Fruit fly (Drosophila melanogaster) whole organism, embryonic: ENCODE data around the gene CG14830.

Experiments
- ATbp ChIP-seq: fragments of 200-800 bp; sonication (Bioruptor generic); optimal IDR thresholded peaks from 2 replicates; lab custom pipeline; 2017; ENCODE audit warnings: missing biosample characterization, mild to moderate bottlenecking, missing genetic modification characterization, missing genetic modification reagents
- Antp ChIP-seq: fragments of 200-800 bp; sonication (Bioruptor generic); optimal IDR thresholded peaks from 3 replicates; lab custom pipeline; 2016; ENCODE audit warnings: missing biosample characterization, missing genetic modification characterization
- Blimp-1 ChIP-seq: fragments of 200-800 bp; sonication (Bioruptor generic); optimal IDR thresholded peaks from 3 replicates; lab custom pipeline; 2018; ENCODE audit warnings: missing biosample characterization, missing genetic modification characterization, mild to moderate bottlenecking, moderate library complexity, missing genetic modification reagents
- CG10321 ChIP-seq: fragments of 200-800 bp; sonication (Bioruptor generic); IDR thresholded peaks from 2 replicates; pipeline ENCODE4 v1.3.6; 2022; ENCODE audit warnings: missing biosample characterization, missing genetic modification characterization
- CG10366 ChIP-seq: fragments of 200-800 bp; sonication (Bioruptor generic); IDR thresholded peaks from 2 replicates; pipeline ENCODE4 v1.3.6; 2022; ENCODE audit warnings: missing biosample characterization, missing genetic modification characterization
- CG10979 ChIP-seq: fragments of 200-800 bp; sonication (Bioruptor generic); optimal IDR thresholded peaks from 2 replicates; lab custom pipeline; 2018; ENCODE audit warnings: missing biosample characterization, mild to moderate bottlenecking, missing genetic modification characterization, moderate library complexity
- CG11093 ChIP-seq: fragments of 200-800 bp; sonication (Bioruptor generic); IDR thresholded peaks from 3 replicates; pipeline ENCODE4 v1.3.6; 2022; ENCODE audit warnings: missing biosample characterization, missing genetic modification characterization
- CG15269 ChIP-seq: fragments of 200-800 bp; sonication (Bioruptor generic); optimal IDR thresholded peaks from 2 replicates; lab custom pipeline; 2018; ENCODE audit warnings: missing biosample characterization, mild to moderate bottlenecking, missing genetic modification characterization, moderate library complexity
- CG1832 ChIP-seq: fragments of 200-800 bp; sonication (Bioruptor generic); optimal IDR thresholded peaks from 2 replicates; lab custom pipeline; 2017; ENCODE audit warnings: missing biosample characterization, mild to moderate bottlenecking, missing genetic modification characterization, inconsistent platforms
- CG31365 ChIP-seq: fragments of 200-800 bp; sonication (Bioruptor generic); optimal IDR thresholded peaks from 2 replicates; lab custom pipeline; 2018; ENCODE audit warnings: missing biosample characterization, mild to moderate bottlenecking, missing genetic modification characterization
- CG3281 ChIP-seq: fragments of 200-800 bp; sonication (Bioruptor generic); optimal IDR thresholded peaks from 3 replicates; lab custom pipeline; 2017; ENCODE audit warnings: missing biosample characterization, mild to moderate bottlenecking, missing genetic modification characterization
- CG34224 ChIP-seq: fragments of 200-800 bp; sonication (Bioruptor generic); IDR thresholded peaks from 3 replicates; pipeline ENCODE4 v1.3.6; 2022; ENCODE audit warnings: missing biosample characterization, missing genetic modification characterization; ENCODE audit not compliant: partially characterized antibody
- CG3847 ChIP-seq: fragments of 200-800 bp; sonication (Bioruptor generic); IDR thresholded peaks from 2 replicates; pipeline ENCODE4 v1.3.6; 2022; ENCODE audit warnings: missing biosample characterization, missing genetic modification characterization
- CG4820 ChIP-seq: fragments of 200-800 bp; sonication (Bioruptor generic); optimal IDR thresholded peaks from 3 replicates; lab custom pipeline; 2016; ENCODE audit warnings: missing biosample characterization, missing genetic modification characterization
- CG7357 ChIP-seq: fragments of 200-800 bp; sonication (Bioruptor generic); IDR thresholded peaks from 3 replicates; pipeline ENCODE4 v1.3.6; 2022; ENCODE audit warnings: missing biosample characterization, missing genetic modification characterization
- CG9609 ChIP-seq: fragments of 200-800 bp; sonication (Bioruptor generic); optimal IDR thresholded peaks from 3 replicates; lab custom pipeline; 2016; ENCODE audit warnings: missing biosample characterization, missing genetic modification characterization
- CHES-1-like ChIP-seq: fragments of 200-800 bp; sonication (Bioruptor generic); optimal IDR thresholded peaks from 2 replicates; lab custom pipeline; 2016; ENCODE audit warnings: missing biosample characterization, missing genetic modification characterization
- D ChIP-seq, 2 experiments: fragments of 200-800 bp in 1 of 2; fragments of >200 bp in 1 of 2; sonication (Bioruptor generic) in 1 of 2; optimal IDR thresholded peaks; 2 replicates in 1 of 2; 3 replicates in 1 of 2; lab custom pipeline; 2017; ENCODE audit warnings: mild to moderate bottlenecking in 1 of 2, missing biosample characterization in 1 of 2, missing genetic modification characterization in 1 of 2, missing genetic modification reagents in 1 of 2
- Doc3 ChIP-seq: fragments of 200-800 bp; sonication (Bioruptor generic); IDR thresholded peaks from 3 replicates; pipeline ENCODE4 v1.3.6; 2022; ENCODE audit warnings: missing biosample characterization, missing genetic modification characterization; ENCODE audit not compliant: partially characterized antibody
- Hmx ChIP-seq: fragments of 200-800 bp; sonication (Bioruptor generic); optimal IDR thresholded peaks from 2 replicates; lab custom pipeline; 2016; ENCODE audit warnings: missing biosample characterization, missing genetic modification characterization
- Hr39 ChIP-seq: fragments of >200 bp; optimal IDR thresholded peaks from 2 replicates; lab custom pipeline; 2017
- Lim3 ChIP-seq: fragments of 200-800 bp; sonication (Bioruptor generic); IDR thresholded peaks from 2 replicates; pipeline ENCODE4 v1.3.6; 2022; ENCODE audit warnings: missing biosample characterization, missing genetic modification characterization
- MESR4 ChIP-seq: fragments of 200-800 bp; sonication (Bioruptor generic); optimal IDR thresholded peaks from 2 replicates; lab custom pipeline; 2018; ENCODE audit warnings: missing biosample characterization, mild to moderate bottlenecking, missing genetic modification characterization, moderate library complexity
- PHDP ChIP-seq: fragments of 200-800 bp; sonication (Bioruptor generic); optimal IDR thresholded peaks from 3 replicates; lab custom pipeline; 2018; ENCODE audit warnings: missing biosample characterization, mild to moderate bottlenecking, missing genetic modification characterization, moderate library complexity
- Pdp1 ChIP-seq, 2 experiments: fragments of 200-800 bp; sonication (Bioruptor generic); optimal IDR thresholded peaks; 3 replicates each; lab custom pipeline; 2016; ENCODE audit warnings: missing biosample characterization in 2 of 2, missing genetic modification characterization in 2 of 2, mild to moderate bottlenecking in 1 of 2, moderate library complexity in 1 of 2
- Ptx1 ChIP-seq: fragments of 200-800 bp; sonication (Bioruptor generic); IDR thresholded peaks from 2 replicates; pipeline ENCODE4 v1.3.6; 2022; ENCODE audit warnings: missing biosample characterization, missing genetic modification characterization
- Rfx ChIP-seq: fragments of 200-800 bp; sonication (Bioruptor generic); IDR thresholded peaks from 2 replicates; pipeline ENCODE4 v1.3.6; 2022; ENCODE audit warnings: missing biosample characterization, missing genetic modification characterization
- YL-1 ChIP-seq: fragments of 200-800 bp; sonication (Bioruptor generic); optimal IDR thresholded peaks from 3 replicates; lab custom pipeline; 2017; ENCODE audit warnings: missing biosample characterization, mild to moderate bottlenecking, missing genetic modification characterization
- ac ChIP-seq: fragments of 200-800 bp; sonication (Bioruptor generic); optimal IDR thresholded peaks from 3 replicates; lab custom pipeline; 2017; ENCODE audit warnings: missing biosample characterization, mild to moderate bottlenecking, missing genetic modification characterization
- al ChIP-seq: fragments of 200-800 bp; sonication (Bioruptor generic); IDR thresholded peaks from 2 replicates; pipeline ENCODE4 v1.3.6; 2022; ENCODE audit warnings: missing biosample characterization, missing genetic modification characterization
- bsh ChIP-seq, 2 experiments: fragments of 200-800 bp; sonication (Bioruptor generic); optimal IDR thresholded peaks; 2 replicates each; lab custom pipeline; 2017 to 2018; ENCODE audit warnings: mild to moderate bottlenecking in 2 of 2, missing biosample characterization in 2 of 2, missing genetic modification characterization in 2 of 2, moderate library complexity in 1 of 2
- crc ChIP-seq: fragments of 200-800 bp; sonication (Bioruptor generic); optimal IDR thresholded peaks from 2 replicates; lab custom pipeline; 2016; ENCODE audit warnings: missing biosample characterization, missing genetic modification characterization
- dan ChIP-seq: fragments of 200-800 bp; sonication (Bioruptor generic); IDR thresholded peaks from 2 replicates; pipeline ENCODE4 v1.3.6; 2022; ENCODE audit warnings: missing biosample characterization, missing genetic modification characterization
- disco-r ChIP-seq: fragments of 200-800 bp; sonication (Bioruptor generic); optimal IDR thresholded peaks from 2 replicates; lab custom pipeline; 2016; ENCODE audit warnings: missing biosample characterization, missing genetic modification characterization
- exex ChIP-seq: fragments of 200-800 bp; sonication (Bioruptor generic); optimal IDR thresholded peaks from 4 replicates; lab custom pipeline; 2018; ENCODE audit warnings: missing biosample characterization, mild to moderate bottlenecking, missing genetic modification characterization, moderate library complexity
- gce ChIP-seq: fragments of 200-800 bp; sonication (Bioruptor generic); IDR thresholded peaks from 3 replicates; pipeline ENCODE4 v1.3.6; 2022; ENCODE audit warnings: missing biosample characterization, missing genetic modification characterization
- gfzf ChIP-seq: fragments of 200-800 bp; sonication (Bioruptor generic); optimal IDR thresholded peaks from 2 replicates; lab custom pipeline; 2016; ENCODE audit warnings: missing biosample characterization, mild to moderate bottlenecking, missing genetic modification characterization, moderate library complexity
- gro ChIP-seq: fragments of 200-800 bp; sonication (Bioruptor generic); optimal IDR thresholded peaks from 2 replicates; lab custom pipeline; 2016; ENCODE audit warnings: missing biosample characterization, missing genetic modification characterization
- h ChIP-seq: fragments of >200 bp; optimal IDR thresholded peaks from 2 replicates; lab custom pipeline; 2017
- hth ChIP-seq: fragments of >200 bp; optimal IDR thresholded peaks from 2 replicates; lab custom pipeline; 2017; ENCODE audit warnings: inconsistent platforms
- jigr1 ChIP-seq: fragments of 200-800 bp; sonication (Bioruptor generic); IDR thresholded peaks from 3 replicates; pipeline ENCODE4 v1.3.6; 2022; ENCODE audit warnings: missing biosample characterization, missing genetic modification characterization
- ken ChIP-seq: fragments of 200-800 bp; sonication (Bioruptor generic); IDR thresholded peaks from 3 replicates; pipeline ENCODE4 v1.3.6; 2022; ENCODE audit warnings: missing biosample characterization, missing genetic modification characterization
- lola ChIP-seq, 3 experiments: fragments of >200 bp in 2 of 3; fragments of 200-800 bp in 1 of 3; sonication (Bioruptor generic) in 1 of 3; optimal IDR thresholded peaks; 2 replicates each; lab custom pipeline; 2017 to 2019; ENCODE audit warnings: missing biosample characterization in 3 of 3, missing genetic modification characterization in 3 of 3, mild to moderate bottlenecking in 1 of 3, moderate library complexity in 1 of 3
- peb ChIP-seq: fragments of 200-800 bp; sonication (Bioruptor generic); IDR thresholded peaks from 2 replicates; pipeline ENCODE4 v1.3.6; 2022; ENCODE audit warnings: missing biosample characterization, missing genetic modification characterization
- pros ChIP-seq: fragments of 200-800 bp; sonication (Bioruptor generic); optimal IDR thresholded peaks from 3 replicates; lab custom pipeline; 2019; ENCODE audit warnings: missing biosample characterization, mild to moderate bottlenecking, missing genetic modification characterization, moderate library complexity
- salm ChIP-seq: fragments of 200-800 bp; sonication (Bioruptor generic); optimal IDR thresholded peaks from 2 replicates; lab custom pipeline; 2018; ENCODE audit warnings: missing biosample characterization, mild to moderate bottlenecking, missing genetic modification characterization
- sd ChIP-seq: fragments of 200-800 bp; sonication (Bioruptor generic); optimal IDR thresholded peaks from 3 replicates; lab custom pipeline; 2018; ENCODE audit warnings: missing biosample characterization, mild to moderate bottlenecking, missing genetic modification characterization, moderate library complexity
- sens-2 ChIP-seq: fragments of 200-800 bp; sonication (Bioruptor generic); IDR thresholded peaks from 2 replicates; pipeline ENCODE4 v1.3.6; 2022; ENCODE audit warnings: missing biosample characterization, missing genetic modification characterization
- sr ChIP-seq: fragments of 200-800 bp; sonication (Bioruptor generic); IDR thresholded peaks from 3 replicates; pipeline ENCODE4 v1.3.6; 2022; ENCODE audit warnings: missing biosample characterization, missing genetic modification characterization
- vfl ChIP-seq: fragments of 200-800 bp; sonication (Bioruptor generic); optimal IDR thresholded peaks from 2 replicates; lab custom pipeline; 2016; ENCODE audit warnings: missing biosample characterization, missing genetic modification characterization
- zen ChIP-seq: fragments of 200-800 bp; sonication (Bioruptor generic); optimal IDR thresholded peaks from 3 replicates; lab custom pipeline; 2018; ENCODE audit warnings: missing biosample characterization, mild to moderate bottlenecking, missing genetic modification characterization, moderate library complexity

CG14830 gene

dm6 chr3L:7250469-7250868 is 13.3 kb downstream of the CG14830 start, which contains the start of gene MED4 (continued):
- peak; percentile 73 for TF ChIP-seq CG3281 (GFP tag; lab: Kevin White, UChicago)
- no peak for TF ChIP-seq Doc3 (GFP tag; lab: Robert Waterston, UW)
- TF ChIP-seq Blimp-1 (GFP tag; lab: Kevin White, UChicago) = peak; percentile 63
- TF ChIP-seq Hr39 = no peak
- peak; percentile 86 for TF ChIP-seq CG3847 (GFP tag; lab: Robert Waterston, UW)
- TF ChIP-seq MESR4 (GFP tag; lab: Kevin White, UChicago) = peak; percentile 82
- peak; percentile 52; the same call in 1 of the 2 replicates for TF ChIP-seq al (GFP tag; lab: Robert Waterston, UW)
- TF ChIP-seq jigr1 (GFP tag; lab: Robert Waterston, UW) = no peak
- TF ChIP-seq CG4820 (GFP tag; lab: Kevin White, UChicago) = peak; percentile 60
- TF ChIP-seq sens-2 = 0 out of 2 replicates have a peak, but pooled peaks have one; percentile 49
- peak; percentile 68 for TF ChIP-seq zen (tag; lab: Kevin White, UChicago)
- TF ChIP-seq ATbp (GFP tag; lab: Kevin White, UChicago) = no peak
- TF ChIP-seq sd (tag; lab: Kevin White, UChicago) = peak; percentile 68
- TF ChIP-seq D (optimal IDR thresholded peaks at IDR 0.05; lab: Kevin White, UChicago) = no peak
- peak; percentile 1 for TF ChIP-seq D (GFP tag; optimal IDR thresholded peaks at IDR 0.05; lab: Kevin White, UChicago)
- TF ChIP-seq CG7357 (GFP tag; lab: Robert Waterston, UW) = peak; percentile 42; the same call in 1 of the 3 replicates
- TF ChIP-seq pros (GFP tag; lab: Kevin White, UChicago) = no peak
- TF ChIP-seq Ptx1 (GFP tag; lab: Robert Waterston, UW) = peak; percentile 74
- TF ChIP-seq salm (tag; lab: Kevin White, UChicago) = peak; percentile 36
- peak; percentile 89 for TF ChIP-seq Rfx (GFP tag; lab: Robert Waterston, UW)
- peak; percentile 69 for TF ChIP-seq CG10979 (tag; lab: Kevin White, UChicago)
- 0 out of 3 replicates have a peak, but pooled peaks have one; percentile 52 for TF ChIP-seq gce (GFP tag; lab: Robert Waterston, UW)
- TF ChIP-seq YL-1 (GFP tag; lab: Kevin White, UChicago) = peak; percentile 68
- peak; percentile 95 for TF ChIP-seq CHES-1-like (GFP tag; lab: Kevin White, UChicago)
- no peak for TF ChIP-seq CG10321 (GFP tag; lab: Robert Waterston, UW)
- peak; percentile 91 for TF ChIP-seq Antp (GFP tag; lab: Kevin White, UChicago)
- no peak for TF ChIP-seq CG31365
- TF ChIP-seq ac (GFP tag; lab: Kevin White, UChicago) = peak; percentile 16
- no peak for TF ChIP-seq Lim3 (GFP tag; lab: Robert Waterston, UW)
- 0 out of 3 replicates have a peak, but pooled peaks have one; percentile 24 for TF ChIP-seq sr
- TF ChIP-seq lola (GFP tag; optimal IDR thresholded peaks at IDR 0.05; lab: Kevin White, UChicago) = peak in 1 of 3 experiments; percentile 60
- TF ChIP-seq gfzf = peak; percentile 96
- peak; percentile 89 for TF ChIP-seq gro (GFP tag; lab: Kevin White, UChicago)
- TF ChIP-seq exex (tag; lab: Kevin White, UChicago) = no peak
- TF ChIP-seq CG1832 = no peak
- TF ChIP-seq CG15269 (tag; lab: Kevin White, UChicago) = peak; percentile 74
- TF ChIP-seq ken (GFP tag; lab: Robert Waterston, UW) = peak; percentile 75
- peak; percentile 14 for TF ChIP-seq Hmx (GFP tag; lab: Kevin White, UChicago)

dm6 chr3L:7249167-7249566 is 14.6 kb downstream of the CG14830 start, which contains the start of gene Cdc27:
Gene Cdc27, minus strand, starts transcription at chr3L:7249340.
- TF ChIP-seq CG34224 (GFP tag; lab: Robert Waterston, UW) (peak; percentile 77), h (lab: Kevin White, UChicago) (no peak), crc (GFP tag; lab: Kevin White, UChicago) (no peak), CG10366 (GFP tag; lab: Robert Waterston, UW) (peak; percentile 19; the same call in 1 of the 2 replicates), CG15269 (tag; lab: Kevin White, UChicago) (peak; percentile 21), hth (lab: Kevin White, UChicago) (no peak), CG11093 (no peak), PHDP (tag; lab: Kevin White, UChicago) (peak; percentile 34), CG9609 (GFP tag; lab: Kevin White, UChicago) (peak; percentile 12), vfl (GFP tag; lab: Kevin White, UChicago) (peak; percentile 24), Pdp1 (GFP tag; optimal IDR thresholded peaks at IDR 0.05; lab: Kevin White, UChicago) (peak; percentile 21 to 52), peb (GFP tag; lab: Robert Waterston, UW) (no peak), disco-r (no peak), bsh (GFP tag; optimal IDR thresholded peaks at IDR 0.05; lab: Kevin White, UChicago) (peak in 1 of 2 experiments; percentile 36), dan (GFP tag; lab: Robert Waterston, UW) (no peak)
